Fruit fly (Drosophila melanogaster) whole organism, embryonic: Measurements from ENCODE around the gene Ekar.

ENCODE experiments used
- Abd-B ChIP-seq: fragments of 200-800 bp; sonication (Bioruptor generic); optimal IDR thresholded peaks from 2 replicates; lab custom pipeline; 2018; ENCODE audit warnings: missing biosample characterization, mild to moderate bottlenecking, missing genetic modification characterization, moderate library complexity
- BEAF-32 ChIP-seq: fragments of 200-800 bp; sonication (Bioruptor generic); optimal IDR thresholded peaks from 3 replicates; lab custom pipeline; 2017; ENCODE audit warnings: missing biosample characterization, missing genetic modification characterization, mild to moderate bottlenecking, moderate library complexity, missing genetic modification reagents
- CG1024 ChIP-seq: fragments of 200-800 bp; sonication (Bioruptor generic); IDR thresholded peaks from 2 replicates; pipeline ENCODE4 v1.3.6; 2022; ENCODE audit warnings: missing biosample characterization, missing genetic modification characterization
- CG10543 ChIP-seq: fragments of 200-800 bp; sonication (Bioruptor generic); optimal IDR thresholded peaks from 3 replicates; lab custom pipeline; 2017; ENCODE audit warnings: missing biosample characterization, mild to moderate bottlenecking, missing genetic modification characterization, moderate library complexity
- CG11695 ChIP-seq: fragments of 200-800 bp; sonication (Bioruptor generic); IDR thresholded peaks from 3 replicates; pipeline ENCODE4 v1.3.6; 2022; ENCODE audit warnings: missing biosample characterization, missing genetic modification characterization
- CG11723 ChIP-seq: fragments of 200-800 bp; sonication (Bioruptor generic); optimal IDR thresholded peaks from 2 replicates; lab custom pipeline; 2017; ENCODE audit warnings: missing biosample characterization, mild to moderate bottlenecking, missing genetic modification characterization
- CG12155 ChIP-seq: fragments of 200-800 bp; sonication (Bioruptor generic); optimal IDR thresholded peaks from 3 replicates; lab custom pipeline; 2016; ENCODE audit warnings: missing biosample characterization, missing genetic modification characterization
- CG12391 ChIP-seq: fragments of 200-800 bp; sonication (Bioruptor generic); optimal IDR thresholded peaks from 3 replicates; lab custom pipeline; 2018; ENCODE audit warnings: missing biosample characterization, mild to moderate bottlenecking, missing genetic modification characterization, moderate library complexity
- CG12942 ChIP-seq: fragments of 200-800 bp; sonication (Bioruptor generic); optimal IDR thresholded peaks from 3 replicates; lab custom pipeline; 2016; ENCODE audit warnings: missing biosample characterization, missing genetic modification characterization
- CG13424 ChIP-seq: fragments of 200-800 bp; sonication (Bioruptor generic); optimal IDR thresholded peaks from 2 replicates; lab custom pipeline; 2019; ENCODE audit warnings: missing biosample characterization, mild to moderate bottlenecking, missing genetic modification characterization, moderate library complexity
- CG1529 ChIP-seq: fragments of 200-800 bp; sonication (Bioruptor generic); optimal IDR thresholded peaks from 3 replicates; lab custom pipeline; 2018; ENCODE audit warnings: missing biosample characterization, missing genetic modification characterization
- CG17359 ChIP-seq: fragments of 200-800 bp; sonication (Bioruptor generic); optimal IDR thresholded peaks from 3 replicates; lab custom pipeline; 2018; ENCODE audit warnings: missing biosample characterization, mild to moderate bottlenecking, missing genetic modification characterization, moderate library complexity
- CG17361 ChIP-seq: fragments of 200-800 bp; sonication (Bioruptor generic); IDR thresholded peaks from 3 replicates; pipeline ENCODE4 v1.3.6; 2022; ENCODE audit warnings: missing biosample characterization, missing genetic modification characterization
- CG17802 ChIP-seq: fragments of 200-800 bp; sonication (Bioruptor generic); optimal IDR thresholded peaks from 2 replicates; lab custom pipeline; 2018; ENCODE audit warnings: missing biosample characterization, mild to moderate bottlenecking, missing genetic modification characterization, moderate library complexity
- CG18764 ChIP-seq: fragments of 200-800 bp; sonication (Bioruptor generic); optimal IDR thresholded peaks from 3 replicates; lab custom pipeline; 2016; ENCODE audit warnings: missing biosample characterization, missing genetic modification characterization
- CG2120 ChIP-seq: fragments of 200-800 bp; sonication (Bioruptor generic); optimal IDR thresholded peaks from 3 replicates; lab custom pipeline; 2016; ENCODE audit warnings: missing biosample characterization, missing genetic modification characterization
- CG30020 ChIP-seq: fragments of 200-800 bp; optimal IDR thresholded peaks from 2 replicates; lab custom pipeline; 2019; ENCODE audit warnings: missing biosample characterization, mild to moderate bottlenecking, missing genetic modification characterization, moderate library complexity
- CG7357 ChIP-seq: fragments of 200-800 bp; sonication (Bioruptor generic); IDR thresholded peaks from 3 replicates; pipeline ENCODE4 v1.3.6; 2022; ENCODE audit warnings: missing biosample characterization, missing genetic modification characterization
- CG7987 ChIP-seq: fragments of 200-800 bp; sonication (Bioruptor generic); optimal IDR thresholded peaks from 2 replicates; lab custom pipeline; 2018; ENCODE audit warnings: missing biosample characterization, mild to moderate bottlenecking, missing genetic modification characterization, moderate library complexity
- CG8290 ChIP-seq, 3 experiments: fragments of 200-800 bp; sonication (Bioruptor generic); optimal IDR thresholded peaks; 2 replicates each; lab custom pipeline; 2016 to 2019; ENCODE audit warnings: missing biosample characterization in 3 of 3, missing genetic modification characterization in 3 of 3, mild to moderate bottlenecking in 2 of 3, moderate library complexity in 1 of 3
- CG8924 ChIP-seq: fragments of 200-800 bp; optimal IDR thresholded peaks from 3 replicates; lab custom pipeline; 2019; ENCODE audit warnings: missing biosample characterization, mild to moderate bottlenecking, missing genetic modification characterization, moderate library complexity
- CG9437 ChIP-seq: fragments of 200-800 bp; sonication (Bioruptor generic); optimal IDR thresholded peaks from 2 replicates; lab custom pipeline; 2018; ENCODE audit warnings: missing biosample characterization, mild to moderate bottlenecking, missing genetic modification characterization
- CG9797 ChIP-seq: fragments of 200-800 bp; sonication (Bioruptor generic); optimal IDR thresholded peaks from 3 replicates; lab custom pipeline; 2018; ENCODE audit warnings: missing biosample characterization, mild to moderate bottlenecking, missing genetic modification characterization
- CTCF ChIP-seq: fragments of 200-800 bp; sonication (Bioruptor generic); optimal IDR thresholded peaks from 2 replicates; lab custom pipeline; 2017; ENCODE audit warnings: missing biosample characterization, mild to moderate bottlenecking, missing genetic modification characterization, moderate library complexity
- Chrac-16 ChIP-seq: fragments of 200-800 bp; sonication (Bioruptor generic); optimal IDR thresholded peaks from 3 replicates; lab custom pipeline; 2016; ENCODE audit warnings: missing biosample characterization, missing genetic modification characterization
- CoRest ChIP-seq: fragments of 200-800 bp; sonication (Bioruptor generic); optimal IDR thresholded peaks from 3 replicates; lab custom pipeline; 2018; ENCODE audit warnings: missing biosample characterization, mild to moderate bottlenecking, missing genetic modification characterization, moderate library complexity
- Dfd ChIP-seq, 2 experiments: fragments of >200 bp; optimal IDR thresholded peaks; 2 replicates each; lab custom pipeline; 2017; ENCODE audit warnings: missing biosample characterization in 2 of 2, missing genetic modification characterization in 2 of 2
- Dref ChIP-seq: fragments of 200-800 bp; sonication (Bioruptor generic); IDR thresholded peaks from 2 replicates; pipeline ENCODE4 v1.3.6; 2022; ENCODE audit warnings: missing biosample characterization, missing genetic modification characterization
- E2f2 ChIP-seq: fragments of 200-800 bp; sonication (Bioruptor generic); IDR thresholded peaks from 2 replicates; pipeline ENCODE4 v1.3.6; 2022; ENCODE audit warnings: missing biosample characterization, missing genetic modification characterization
- HLH54F ChIP-seq: fragments of 200-800 bp; sonication (Bioruptor generic); optimal IDR thresholded peaks from 3 replicates; lab custom pipeline; 2016; ENCODE audit warnings: missing biosample characterization, missing genetic modification characterization
- HmgZ ChIP-seq: fragments of 200-800 bp; sonication (Bioruptor generic); optimal IDR thresholded peaks from 2 replicates; lab custom pipeline; 2018; ENCODE audit warnings: missing biosample characterization, mild to moderate bottlenecking, missing genetic modification characterization
- Hr3 ChIP-seq: fragments of 200-800 bp; sonication (Bioruptor generic); optimal IDR thresholded peaks from 3 replicates; lab custom pipeline; 2016; ENCODE audit warnings: missing biosample characterization, missing genetic modification characterization
- Lhr ChIP-seq: fragments of 200-800 bp; sonication (Bioruptor generic); optimal IDR thresholded peaks from 3 replicates; lab custom pipeline; 2017; ENCODE audit warnings: mild to moderate bottlenecking, missing biosample characterization, missing genetic modification reagents, missing genetic modification characterization
- Ptx1 ChIP-seq: fragments of 200-800 bp; sonication (Bioruptor generic); IDR thresholded peaks from 2 replicates; pipeline ENCODE4 v1.3.6; 2022; ENCODE audit warnings: missing biosample characterization, missing genetic modification characterization
- Sox100B ChIP-seq: fragments of 200-800 bp; sonication (Bioruptor generic); optimal IDR thresholded peaks from 3 replicates; lab custom pipeline; 2018; ENCODE audit warnings: missing biosample characterization, mild to moderate bottlenecking, missing genetic modification characterization
- Sry-β ChIP-seq: fragments of 200-800 bp; sonication (Bioruptor generic); optimal IDR thresholded peaks from 2 replicates; lab custom pipeline; 2018; ENCODE audit warnings: missing biosample characterization, mild to moderate bottlenecking, missing genetic modification characterization, moderate library complexity
- Sry-δ ChIP-seq: fragments of 200-800 bp; sonication (Bioruptor generic); optimal IDR thresholded peaks from 2 replicates; lab custom pipeline; 2016; ENCODE audit warnings: missing biosample characterization, missing genetic modification characterization
- Xrp1 ChIP-seq: fragments of 200-800 bp; sonication (Bioruptor generic); IDR thresholded peaks from 2 replicates; pipeline ENCODE4 v1.3.6; 2022; ENCODE audit warnings: missing biosample characterization, missing genetic modification characterization
- eyg ChIP-seq: fragments of 200-800 bp; sonication (Bioruptor generic); optimal IDR thresholded peaks from 3 replicates; lab custom pipeline; 2016; ENCODE audit warnings: missing biosample characterization, missing genetic modification characterization
- gem ChIP-seq: fragments of 200-800 bp; sonication (Bioruptor generic); optimal IDR thresholded peaks from 2 replicates; lab custom pipeline; 2019; ENCODE audit warnings: missing biosample characterization, mild to moderate bottlenecking, missing genetic modification characterization, moderate library complexity
- inv ChIP-seq: fragments of 200-800 bp; sonication (Bioruptor generic); IDR thresholded peaks from 2 replicates; pipeline ENCODE4 v1.3.6; 2022; ENCODE audit warnings: missing biosample characterization, missing genetic modification characterization; ENCODE audit not compliant: partially characterized antibody
- nmo ChIP-seq: fragments of 200-800 bp; sonication (Bioruptor generic); optimal IDR thresholded peaks from 2 replicates; lab custom pipeline; 2018; ENCODE audit warnings: missing biosample characterization, mild to moderate bottlenecking, missing genetic modification characterization, moderate library complexity
- phol ChIP-seq: fragments of 200-800 bp; sonication (Bioruptor generic); optimal IDR thresholded peaks from 3 replicates; lab custom pipeline; 2018; ENCODE audit warnings: missing biosample characterization, mild to moderate bottlenecking, missing genetic modification characterization, moderate library complexity
- ssp ChIP-seq: fragments of 200-800 bp; sonication (Bioruptor generic); IDR thresholded peaks from 2 replicates; pipeline ENCODE4 v1.3.6; 2022; ENCODE audit warnings: missing biosample characterization, missing genetic modification characterization
- twi ChIP-seq: fragments of 200-800 bp; optimal IDR thresholded peaks from 2 replicates; lab custom pipeline; 2019; ENCODE audit warnings: missing biosample characterization, mild to moderate bottlenecking, missing genetic modification characterization, moderate library complexity
- unc-4 ChIP-seq: fragments of 200-800 bp; sonication (Bioruptor generic); IDR thresholded peaks from 2 replicates; pipeline ENCODE4 v1.3.6; 2022; ENCODE audit warnings: missing biosample characterization, missing genetic modification characterization; ENCODE audit not compliant: partially characterized antibody
- unpg ChIP-seq: fragments of 200-800 bp; sonication (Bioruptor generic); optimal IDR thresholded peaks from 3 replicates; lab custom pipeline; 2018; ENCODE audit warnings: missing biosample characterization, mild to moderate bottlenecking, missing genetic modification characterization, moderate library complexity
- vnd ChIP-seq: fragments of 200-800 bp; sonication (Bioruptor generic); IDR thresholded peaks from 3 replicates; pipeline ENCODE4 v1.3.6; 2022; ENCODE audit warnings: missing biosample characterization, missing genetic modification characterization; ENCODE audit not compliant: partially characterized antibody
- zfh2 ChIP-seq: fragments of 200-800 bp; sonication (Bioruptor generic); optimal IDR thresholded peaks from 2 replicates; lab custom pipeline; 2016; ENCODE audit warnings: missing biosample characterization, missing genetic modification characterization

Gene Ekar

DNA sequence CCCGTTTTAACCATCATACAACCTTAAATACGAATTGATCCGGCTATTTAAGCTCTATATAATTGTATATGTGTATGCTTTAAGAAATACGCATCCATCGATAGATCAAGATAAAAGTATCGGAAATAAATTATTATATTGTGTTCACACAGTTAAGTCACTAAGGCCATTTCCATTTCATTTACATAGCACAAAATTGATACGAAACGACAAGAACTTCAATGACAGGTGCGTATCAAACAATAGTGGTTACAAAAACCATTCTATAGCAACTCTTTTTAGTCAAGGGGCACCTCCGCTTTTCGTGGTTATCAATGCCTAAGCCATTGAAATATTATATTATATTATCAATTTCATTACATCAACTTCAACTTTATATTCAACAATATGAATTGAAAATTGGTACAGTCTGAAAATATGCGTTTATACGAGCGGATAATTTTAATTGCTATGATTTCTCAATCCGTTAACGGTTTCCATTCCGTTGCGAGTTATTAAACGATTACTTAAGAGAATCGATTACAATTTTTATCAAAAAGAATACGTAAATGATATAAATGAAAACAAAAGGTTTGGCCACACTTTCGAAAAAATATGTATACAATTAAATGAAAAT, 16.8 kb upstream of the Ekar start, which contains the start of the genes CG46466 and Slip1:
CG46466 (minus strand) TSS at position 70 of the 616 bp plus-strand sequence.
Slip1 (plus strand) TSS at position 567 of the 616 bp plus-strand sequence.
- TF ChIP-seq CG2120 (GFP tag; lab: Kevin White, UChicago), result peak; percentile 17
- TF ChIP-seq CG17361 (GFP tag; lab: Robert Waterston, UW), result peak; percentile 78; the same call in 1 of the 3 replicates
- TF ChIP-seq Lhr, result peak; percentile 42
- peak; percentile 58 for TF ChIP-seq nmo (GFP tag; lab: Kevin White, UChicago)
- TF ChIP-seq CG10543 (GFP tag; lab: Kevin White, UChicago), result no peak
- TF ChIP-seq gem (tag; lab: Kevin White, UChicago), result peak; percentile 57
- TF ChIP-seq CG11695 (GFP tag; lab: Robert Waterston, UW), result no peak
- TF ChIP-seq CG12391, result peak; percentile 47
- no peak for TF ChIP-seq Xrp1 (GFP tag; lab: Robert Waterston, UW)
- 0 out of 3 replicates have a peak, but pooled peaks have one; percentile 45 for TF ChIP-seq vnd
- peak; percentile 13 for TF ChIP-seq Sox100B
- TF ChIP-seq CG12155, result peak; percentile 13
- peak; percentile 33 for TF ChIP-seq CG13424 (tag; lab: Kevin White, UChicago)
- peak; percentile 93 for TF ChIP-seq CG9437 (GFP tag; lab: Kevin White, UChicago)
- TF ChIP-seq Sry-δ (GFP tag; lab: Kevin White, UChicago), result peak; percentile 47
- peak; percentile 59 for TF ChIP-seq CoRest
- no peak for TF ChIP-seq CG1529 (GFP tag; lab: Kevin White, UChicago)
- TF ChIP-seq CG11723 (GFP tag; lab: Kevin White, UChicago), result peak; percentile 93
- peak; percentile 94 for TF ChIP-seq CG7357
- no peak for TF ChIP-seq CTCF
- peak; percentile 73 for TF ChIP-seq BEAF-32 (GFP tag; lab: Kevin White, UChicago)
- TF ChIP-seq Dfd (GFP tag; optimal IDR thresholded peaks at IDR 0.05; lab: Kevin White, UChicago), result peak in 1 of 2 experiments; percentile 75
- peak; percentile 3 for TF ChIP-seq unpg (GFP tag; lab: Kevin White, UChicago)
- TF ChIP-seq CG1024, result peak; percentile 94
- TF ChIP-seq phol (tag; lab: Kevin White, UChicago), result peak; percentile 60
- peak; percentile 99 for TF ChIP-seq CG30020 (tag; lab: Kevin White, UChicago)
- no peak for TF ChIP-seq E2f2 (GFP tag; lab: Robert Waterston, UW)
- peak; percentile 36 for TF ChIP-seq twi (tag; lab: Kevin White, UChicago)
- no peak for TF ChIP-seq Abd-B (GFP tag; lab: Kevin White, UChicago)
- peak; percentile 15 for TF ChIP-seq CG8290 (GFP tag; optimal IDR thresholded peaks at IDR 0.05; lab: Kevin White, UChicago)
- TF ChIP-seq CG8290 (tag; optimal IDR thresholded peaks at IDR 0.05; lab: Kevin White, UChicago), result peak in 1 of 2 experiments; percentile 23
- TF ChIP-seq zfh2 (GFP tag; lab: Kevin White, UChicago), result peak; percentile 13
- TF ChIP-seq CG7987 (GFP tag; lab: Kevin White, UChicago), result no peak
- peak; percentile 8 for TF ChIP-seq HLH54F (GFP tag; lab: Kevin White, UChicago)
- peak; percentile 96 for TF ChIP-seq CG17802
- TF ChIP-seq CG18764 (GFP tag; lab: Kevin White, UChicago), result peak; percentile 12
- TF ChIP-seq CG12942 (GFP tag; lab: Kevin White, UChicago), result peak; percentile 6
- TF ChIP-seq eyg (GFP tag; lab: Kevin White, UChicago), result no peak
- TF ChIP-seq Dref (GFP tag; lab: Robert Waterston, UW), result peak; percentile 61
- peak; percentile 8 for TF ChIP-seq Hr3 (GFP tag; lab: Kevin White, UChicago)
- peak; percentile 24; the same call in 1 of the 2 replicates for TF ChIP-seq inv (GFP tag; lab: Robert Waterston, UW)
- peak; percentile 24 for TF ChIP-seq CG9797 (GFP tag; lab: Kevin White, UChicago)
- TF ChIP-seq CG8924, result peak; percentile 51
- TF ChIP-seq unc-4, result peak; percentile 21; the same call in 1 of the 2 replicates
- peak; percentile 25 for TF ChIP-seq HmgZ
- TF ChIP-seq Ptx1 (GFP tag; lab: Robert Waterston, UW), result no peak
- peak; percentile 18 for TF ChIP-seq Sry-β (GFP tag; lab: Kevin White, UChicago)
- peak; percentile 7 for TF ChIP-seq Chrac-16 (GFP tag; lab: Kevin White, UChicago)
- peak; percentile 24 for TF ChIP-seq CG17359 (tag; lab: Kevin White, UChicago)
- TF ChIP-seq ssp (GFP tag; lab: Robert Waterston, UW), result peak; percentile 97
